Fruit fly (Drosophila melanogaster) whole organism, pupa: ENCODE results near the gene CG5196.

Source experiments
- CG10348 ChIP-seq: fragments of 200-800 bp; sonication (Bioruptor generic); IDR thresholded peaks from 2 replicates; pipeline ENCODE4 v1.3.6; 2022; ENCODE audit warnings: missing biosample characterization, missing genetic modification characterization
- CG12605 ChIP-seq: fragments of 200-800 bp; sonication (Bioruptor generic); IDR thresholded peaks from 2 replicates; pipeline ENCODE4 v1.3.6; 2022; ENCODE audit warnings: missing biosample characterization, missing genetic modification characterization
- CG13204 ChIP-seq: fragments of 200-800 bp; sonication (Bioruptor generic); optimal IDR thresholded peaks from 2 replicates; lab custom pipeline; 2018; ENCODE audit warnings: missing biosample characterization, mild to moderate bottlenecking, missing genetic modification characterization, moderate library complexity
- CG14655 ChIP-seq: fragments of 200-800 bp; sonication (Bioruptor generic); optimal IDR thresholded peaks from 3 replicates; lab custom pipeline; 2017; ENCODE audit warnings: mild to moderate bottlenecking, missing biosample characterization, missing genetic modification reagents, missing genetic modification characterization
- CG15710 ChIP-seq: fragments of 200-800 bp; sonication (Bioruptor generic); optimal IDR thresholded peaks from 2 replicates; lab custom pipeline; 2018; ENCODE audit warnings: missing biosample characterization, mild to moderate bottlenecking, missing genetic modification characterization, moderate library complexity
- CG17806 ChIP-seq: fragments of 200-800 bp; sonication (Bioruptor generic); optimal IDR thresholded peaks from 2 replicates; lab custom pipeline; 2018; ENCODE audit warnings: missing biosample characterization, mild to moderate bottlenecking, missing genetic modification characterization, moderate library complexity
- CG32121 ChIP-seq: fragments of 200-800 bp; sonication (Bioruptor generic); IDR thresholded peaks from 2 replicates; pipeline ENCODE4 v1.3.6; 2022; ENCODE audit warnings: missing biosample characterization, missing genetic modification characterization
- CG34367 ChIP-seq: fragments of 200-800 bp; sonication (Bioruptor generic); optimal IDR thresholded peaks from 2 replicates; lab custom pipeline; 2018; ENCODE audit warnings: missing biosample characterization, mild to moderate bottlenecking, missing genetic modification characterization
- CG4496 ChIP-seq: fragments of 200-800 bp; sonication (Bioruptor generic); IDR thresholded peaks from 3 replicates; pipeline ENCODE4 v1.3.6; 2022; ENCODE audit warnings: missing biosample characterization, missing genetic modification characterization
- CG8159 ChIP-seq: fragments of 200-800 bp; sonication (Bioruptor generic); optimal IDR thresholded peaks from 3 replicates; lab custom pipeline; 2018; ENCODE audit warnings: missing biosample characterization, mild to moderate bottlenecking, missing genetic modification characterization, moderate library complexity
- CG8301 ChIP-seq: fragments of 200-800 bp; sonication (Bioruptor generic); optimal IDR thresholded peaks from 2 replicates; lab custom pipeline; 2018; ENCODE audit warnings: missing biosample characterization, mild to moderate bottlenecking, missing genetic modification characterization
- CG9948 ChIP-seq: fragments of 200-800 bp; sonication (Bioruptor generic); optimal IDR thresholded peaks from 2 replicates; lab custom pipeline; 2018; ENCODE audit warnings: missing biosample characterization, mild to moderate bottlenecking, missing genetic modification characterization, moderate library complexity
- D1 ChIP-seq: fragments of 200-800 bp; sonication (Bioruptor generic); optimal IDR thresholded peaks from 2 replicates; lab custom pipeline; 2018; ENCODE audit warnings: missing biosample characterization, mild to moderate bottlenecking, missing genetic modification characterization, moderate library complexity
- EcR ChIP-seq: fragments of 200-800 bp; sonication (Bioruptor generic); optimal IDR thresholded peaks from 3 replicates; lab custom pipeline; 2019; ENCODE audit warnings: missing biosample characterization, missing genetic modification characterization, mild to moderate bottlenecking, moderate library complexity, missing genetic modification reagents
- Ets98B ChIP-seq: fragments of 200-800 bp; sonication (Bioruptor generic); IDR thresholded peaks from 2 replicates; pipeline ENCODE4 v1.3.6; 2022; ENCODE audit warnings: missing biosample characterization, missing genetic modification characterization
- Pif1A ChIP-seq: fragments of 200-800 bp; sonication (Bioruptor generic); optimal IDR thresholded peaks from 3 replicates; lab custom pipeline; 2016; ENCODE audit warnings: missing biosample characterization, missing genetic modification characterization
- Pif1B ChIP-seq: fragments of 200-800 bp; sonication (Bioruptor generic); optimal IDR thresholded peaks from 3 replicates; lab custom pipeline; 2016; ENCODE audit warnings: missing biosample characterization, missing genetic modification characterization
- Snoo ChIP-seq: fragments of 200-800 bp; sonication (Bioruptor generic); optimal IDR thresholded peaks from 3 replicates; lab custom pipeline; 2017; ENCODE audit warnings: missing biosample characterization, mild to moderate bottlenecking, missing genetic modification characterization, inconsistent platforms
- fd96Ca ChIP-seq: fragments of 200-800 bp; sonication (Bioruptor generic); IDR thresholded peaks from 3 replicates; pipeline ENCODE4 v1.3.6; 2022; ENCODE audit warnings: missing biosample characterization, missing genetic modification characterization
- gl ChIP-seq: fragments of 200-800 bp; sonication (Bioruptor generic); optimal IDR thresholded peaks from 2 replicates; lab custom pipeline; 2018; ENCODE audit warnings: missing biosample characterization, mild to moderate bottlenecking, missing genetic modification characterization
- rn ChIP-seq: fragments of 200-800 bp; sonication (Bioruptor generic); IDR thresholded peaks from 2 replicates; pipeline ENCODE4 v1.3.6; 2022; ENCODE audit warnings: missing biosample characterization, missing genetic modification characterization

The CG5196 gene

dm6 chr3R:12398054-12398453 is 10.1 kb upstream of the CG5196 start:
- TF ChIP-seq rn (GFP tag; lab: Robert Waterston, UW), result no peak
- no peak for TF ChIP-seq CG9948

dm6 chr3R:12398620-12399247 is 9.4 kb upstream of the CG5196 start, which contains the start of gene Cyp9f3:
Cyp9f3 (minus strand) TSS chr3R:12398929.
- TF ChIP-seq CG13204 (GFP tag; lab: Kevin White, UChicago) (no peak), CG8301 (tag; lab: Kevin White, UChicago) (no peak), CG15710 (tag; lab: Kevin White, UChicago) (no peak), D1 (tag; lab: Kevin White, UChicago) (no peak), CG10348 (GFP tag; lab: Robert Waterston, UW) (no peak), CG9948 (no peak), CG12605 (GFP tag; lab: Robert Waterston, UW) (no peak), Pif1B (GFP tag; lab: Kevin White, UChicago) (no peak), CG4496 (GFP tag; lab: Robert Waterston, UW) (no peak), CG8159 (tag; lab: Kevin White, UChicago) (no peak), CG14655 (GFP tag; lab: Kevin White, UChicago) (no peak), Pif1A (no peak), CG17806 (tag; lab: Kevin White, UChicago) (no peak), Snoo (tag; lab: Kevin White, UChicago) (no peak), EcR (no peak), CG32121 (GFP tag; lab: Robert Waterston, UW) (no peak), gl (tag; lab: Kevin White, UChicago) (no peak)

DNA sequence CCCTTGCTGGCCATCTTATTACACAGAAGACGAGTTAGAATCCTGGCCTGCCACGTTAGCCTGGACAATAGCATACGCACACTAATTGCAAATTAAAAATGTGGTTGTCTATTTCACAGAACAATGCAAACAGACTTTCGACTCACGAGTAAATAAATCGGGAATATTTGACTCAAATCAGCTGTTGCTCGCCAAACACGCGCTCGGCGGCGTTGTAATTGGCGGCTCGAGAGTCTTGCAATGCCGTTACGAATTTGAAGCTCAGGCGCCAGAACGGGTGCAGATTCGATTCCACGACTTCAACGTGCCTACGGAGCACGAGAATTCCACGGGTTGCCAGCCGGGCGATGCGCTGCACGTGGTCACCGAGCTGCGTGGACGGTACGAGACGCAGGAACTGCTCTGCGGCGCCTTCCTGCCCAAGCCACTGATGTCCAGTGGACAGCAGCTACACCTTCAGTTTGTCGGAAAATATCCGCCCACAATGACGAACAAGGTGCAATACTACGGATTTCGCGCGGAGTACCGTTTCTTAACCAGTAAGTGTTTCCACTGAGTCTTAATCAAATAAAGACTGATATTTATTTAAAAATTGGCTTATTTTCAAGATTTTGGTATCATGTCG is 6.3 kb upstream of the CG5196 start, which contains the start of gene DNAlig3:
TSS of gene DNAlig3 (minus strand) at position 168 of the 625 bp plus-strand sequence.
- TF ChIP-seq CG12605 (GFP tag; lab: Robert Waterston, UW) (peak; percentile 35; the same call in 1 of the 2 replicates), Ets98B (GFP tag; lab: Robert Waterston, UW) (no peak)

- TF ChIP-seq CG8301 (tag; lab: Kevin White, UChicago) (peak; percentile 100), CG9948 (peak; percentile 98), rn (GFP tag; lab: Robert Waterston, UW) (peak; percentile 84), CG8159 (tag; lab: Kevin White, UChicago) (peak; percentile 100), CG32121 (GFP tag; lab: Robert Waterston, UW) (peak; percentile 93), Pif1A (peak; percentile 95), gl (tag; lab: Kevin White, UChicago) (peak; percentile 93), CG17806 (tag; lab: Kevin White, UChicago) (peak; percentile 97), CG12605 (GFP tag; lab: Robert Waterston, UW) (peak; percentile 96), Ets98B (GFP tag; lab: Robert Waterston, UW) (peak; percentile 96), EcR (peak; percentile 22), Pif1B (GFP tag; lab: Kevin White, UChicago) (peak; percentile 97), CG14655 (GFP tag; lab: Kevin White, UChicago) (peak; percentile 95), Snoo (tag; lab: Kevin White, UChicago) (peak; percentile 98), CG15710 (tag; lab: Kevin White, UChicago) (peak; percentile 97), CG4496 (GFP tag; lab: Robert Waterston, UW) (no peak), CG13204 (GFP tag; lab: Kevin White, UChicago) (no peak), CG10348 (GFP tag; lab: Robert Waterston, UW) (no peak), D1 (tag; lab: Kevin White, UChicago) (peak; percentile 99), CG34367 (tag; lab: Kevin White, UChicago) (peak; percentile 98), fd96Ca (peak; percentile 84)
Measured at dm6 chr3R:12402935-12403334, 5.2 kb upstream of the CG5196 start.

dm6 chr3R:12405134-12405533 is 3.0 kb upstream of the CG5196 start:
- TF ChIP-seq CG14655 (GFP tag; lab: Kevin White, UChicago), result no peak
- no peak for TF ChIP-seq CG15710 (tag; lab: Kevin White, UChicago)
- no peak for TF ChIP-seq CG9948
- TF ChIP-seq Pif1A, result no peak
- TF ChIP-seq EcR, result no peak
- no peak for TF ChIP-seq Pif1B (GFP tag; lab: Kevin White, UChicago)
- no peak for TF ChIP-seq rn (GFP tag; lab: Robert Waterston, UW)
- TF ChIP-seq CG17806 (tag; lab: Kevin White, UChicago), result no peak
- no peak for TF ChIP-seq Snoo (tag; lab: Kevin White, UChicago)
- TF ChIP-seq CG10348 (GFP tag; lab: Robert Waterston, UW), result no peak
- TF ChIP-seq CG34367 (tag; lab: Kevin White, UChicago), result no peak
- no peak for TF ChIP-seq CG32121 (GFP tag; lab: Robert Waterston, UW)
- no peak for TF ChIP-seq CG8301 (tag; lab: Kevin White, UChicago)
- TF ChIP-seq CG12605 (GFP tag; lab: Robert Waterston, UW), result no peak
- no peak for TF ChIP-seq CG4496 (GFP tag; lab: Robert Waterston, UW)

DNA sequence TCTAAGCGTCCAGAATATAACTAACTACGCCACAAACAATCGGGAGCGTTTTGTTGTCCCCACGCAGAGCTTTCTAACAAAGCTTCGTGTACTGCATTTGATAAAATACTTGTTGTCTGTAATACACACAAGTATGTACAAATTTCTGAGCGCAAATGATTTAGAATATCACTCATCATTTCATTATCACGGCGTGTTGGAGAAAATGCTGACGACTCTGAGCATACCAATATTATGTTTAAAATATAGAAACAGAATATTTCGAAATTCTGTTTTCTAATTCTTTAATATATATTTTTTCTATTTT is 2.2 kb upstream of the CG5196 start, which contains the start of gene Cyp9f2:
TSS of gene Cyp9f2 (minus strand) at position 101 of the 307 bp plus-strand sequence.
- TF ChIP-seq CG4496 (GFP tag; lab: Robert Waterston, UW) (no peak), CG12605 (GFP tag; lab: Robert Waterston, UW) (no peak), CG32121 (GFP tag; lab: Robert Waterston, UW) (no peak), CG8301 (tag; lab: Kevin White, UChicago) (no peak), fd96Ca (no peak), Pif1B (GFP tag; lab: Kevin White, UChicago) (no peak), Ets98B (GFP tag; lab: Robert Waterston, UW) (no peak), CG9948 (no peak), CG8159 (tag; lab: Kevin White, UChicago) (no peak), gl (tag; lab: Kevin White, UChicago) (no peak), CG10348 (GFP tag; lab: Robert Waterston, UW) (no peak), D1 (tag; lab: Kevin White, UChicago) (no peak), CG13204 (GFP tag; lab: Kevin White, UChicago) (no peak), EcR (no peak), CG34367 (tag; lab: Kevin White, UChicago) (no peak), rn (GFP tag; lab: Robert Waterston, UW) (no peak), CG15710 (tag; lab: Kevin White, UChicago) (no peak), CG17806 (tag; lab: Kevin White, UChicago) (no peak)
